Worm (Caenorhabditis elegans): ENCODE measurements around the gene ruvb-1.

ce11 chrV:9962916-9963315 is 17.7 kb downstream of the ruvb-1 start:
- TF ChIP-seq aly-2 (tag; optimal IDR thresholded peaks at IDR 0.05) (no peak), nhr-237 (tag; optimal IDR thresholded peaks at IDR 0.05) (no peak), ama-1 (optimal IDR thresholded peaks at IDR 0.05) (no peak), nhr-77 (tag; optimal IDR thresholded peaks at IDR 0.05) (no peak), unc-62 (GFP tag; optimal IDR thresholded peaks at IDR 0.05) (no peak), fos-1 (tag; optimal IDR thresholded peaks at IDR 0.05) (no peak)

Data from whole organism, L2 larva.